Worm (Caenorhabditis elegans) whole organism, young adult: ENCODE measurements around the gene nhr-140.

Experiments used
- ceh-91 ChIP-seq: fragments of 200-800 bp; sonication (Bioruptor generic); IDR thresholded peaks from 2 replicates; pipeline ENCODE4 v1.3.6; 2022; ENCODE audit warnings: missing genetic modification reagents, missing genetic modification characterization, missing compliant biosample characterization
- gei-17 ChIP-seq: fragments of 200-800 bp; sonication (Bioruptor generic); optimal IDR thresholded peaks from 2 replicates; lab custom pipeline; 2018; ENCODE audit warnings: mild to moderate bottlenecking, missing genetic modification characterization, missing compliant biosample characterization
- snpc-4 ChIP-seq, 5 experiments: fragments of 150-350 bp in 1 of 5; sonication (generic microtip) in 4 of 5; optimal IDR thresholded peaks; 2 replicates each; lab custom pipeline; 2014 to 2018; ENCODE audit warnings: missing genetic modification characterization in 5 of 5, missing biosample characterization in 3 of 5, antibody characterized with exemption in 2 of 5, mild to moderate bottlenecking in 2 of 5, missing compliant biosample characterization in 2 of 5, missing genotype in 2 of 5, moderate library complexity in 2 of 5, missing genetic modification reagents in 1 of 5

DNA sequence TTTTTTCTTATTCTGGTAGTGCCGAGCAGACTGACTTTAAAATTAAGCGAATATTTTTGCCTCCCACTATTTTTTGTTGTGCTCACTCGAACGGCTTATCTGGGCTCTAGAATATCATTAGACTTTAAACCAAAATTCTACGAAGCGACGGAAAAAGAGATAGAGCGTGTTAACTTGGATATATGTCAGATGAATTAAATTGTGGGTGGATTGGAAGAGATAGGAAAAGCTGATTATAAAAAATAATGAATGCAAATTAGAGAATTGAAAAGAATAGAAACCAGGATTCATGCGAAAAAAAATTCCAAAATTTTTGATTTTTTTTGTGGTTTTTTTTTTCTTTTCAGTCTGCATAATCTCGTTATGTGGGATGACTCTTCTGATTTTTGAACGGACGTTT lies 32.3 kb upstream of the nhr-140 start, which contains the start of gene F20A1.4:
- TF ChIP-seq ceh-91 (GFP tag; lab: Robert Waterston, UW) = no peak
- TF ChIP-seq gei-17 (GFP tag; lab: Kevin White, UChicago) = no peak
- no peak for TF ChIP-seq snpc-4 (GFP tag; optimal IDR thresholded peaks at IDR 0.05; lab: Kevin White, UChicago)
- TF ChIP-seq snpc-4 (tag; optimal IDR thresholded peaks at IDR 0.05; lab: Kevin White, UChicago) = no peak
